Fruit fly (Drosophila melanogaster) whole organism, pupa: ENCODE results near the gene Taf10b.
A peak's percentile ranks its signal among the peaks of the same experiment; 100 is the strongest.

Experiments
- CG10348 ChIP-seq: fragments of 200-800 bp; sonication (Bioruptor generic); IDR thresholded peaks from 2 replicates; pipeline ENCODE4 v1.3.6; 2022; ENCODE audit warnings: missing biosample characterization, missing genetic modification characterization
- CG12605 ChIP-seq: fragments of 200-800 bp; sonication (Bioruptor generic); IDR thresholded peaks from 2 replicates; pipeline ENCODE4 v1.3.6; 2022; ENCODE audit warnings: missing biosample characterization, missing genetic modification characterization
- CG13204 ChIP-seq: fragments of 200-800 bp; sonication (Bioruptor generic); optimal IDR thresholded peaks from 2 replicates; lab custom pipeline; 2018; ENCODE audit warnings: missing biosample characterization, mild to moderate bottlenecking, missing genetic modification characterization, moderate library complexity
- CG14655 ChIP-seq: fragments of 200-800 bp; sonication (Bioruptor generic); optimal IDR thresholded peaks from 3 replicates; lab custom pipeline; 2017; ENCODE audit warnings: mild to moderate bottlenecking, missing biosample characterization, missing genetic modification reagents, missing genetic modification characterization
- CG15710 ChIP-seq: fragments of 200-800 bp; sonication (Bioruptor generic); optimal IDR thresholded peaks from 2 replicates; lab custom pipeline; 2018; ENCODE audit warnings: missing biosample characterization, mild to moderate bottlenecking, missing genetic modification characterization, moderate library complexity
- CG17806 ChIP-seq: fragments of 200-800 bp; sonication (Bioruptor generic); optimal IDR thresholded peaks from 2 replicates; lab custom pipeline; 2018; ENCODE audit warnings: missing biosample characterization, mild to moderate bottlenecking, missing genetic modification characterization, moderate library complexity
- CG32121 ChIP-seq: fragments of 200-800 bp; sonication (Bioruptor generic); IDR thresholded peaks from 2 replicates; pipeline ENCODE4 v1.3.6; 2022; ENCODE audit warnings: missing biosample characterization, missing genetic modification characterization
- CG34367 ChIP-seq: fragments of 200-800 bp; sonication (Bioruptor generic); optimal IDR thresholded peaks from 2 replicates; lab custom pipeline; 2018; ENCODE audit warnings: missing biosample characterization, mild to moderate bottlenecking, missing genetic modification characterization
- CG4496 ChIP-seq: fragments of 200-800 bp; sonication (Bioruptor generic); IDR thresholded peaks from 3 replicates; pipeline ENCODE4 v1.3.6; 2022; ENCODE audit warnings: missing biosample characterization, missing genetic modification characterization
- CG8159 ChIP-seq: fragments of 200-800 bp; sonication (Bioruptor generic); optimal IDR thresholded peaks from 3 replicates; lab custom pipeline; 2018; ENCODE audit warnings: missing biosample characterization, mild to moderate bottlenecking, missing genetic modification characterization, moderate library complexity
- CG8301 ChIP-seq: fragments of 200-800 bp; sonication (Bioruptor generic); optimal IDR thresholded peaks from 2 replicates; lab custom pipeline; 2018; ENCODE audit warnings: missing biosample characterization, mild to moderate bottlenecking, missing genetic modification characterization
- CG9948 ChIP-seq: fragments of 200-800 bp; sonication (Bioruptor generic); optimal IDR thresholded peaks from 2 replicates; lab custom pipeline; 2018; ENCODE audit warnings: missing biosample characterization, mild to moderate bottlenecking, missing genetic modification characterization, moderate library complexity
- D1 ChIP-seq: fragments of 200-800 bp; sonication (Bioruptor generic); optimal IDR thresholded peaks from 2 replicates; lab custom pipeline; 2018; ENCODE audit warnings: missing biosample characterization, mild to moderate bottlenecking, missing genetic modification characterization, moderate library complexity
- EcR ChIP-seq: fragments of 200-800 bp; sonication (Bioruptor generic); optimal IDR thresholded peaks from 3 replicates; lab custom pipeline; 2019; ENCODE audit warnings: missing biosample characterization, missing genetic modification characterization, mild to moderate bottlenecking, moderate library complexity, missing genetic modification reagents
- Ets98B ChIP-seq: fragments of 200-800 bp; sonication (Bioruptor generic); IDR thresholded peaks from 2 replicates; pipeline ENCODE4 v1.3.6; 2022; ENCODE audit warnings: missing biosample characterization, missing genetic modification characterization
- Pif1A ChIP-seq: fragments of 200-800 bp; sonication (Bioruptor generic); optimal IDR thresholded peaks from 3 replicates; lab custom pipeline; 2016; ENCODE audit warnings: missing biosample characterization, missing genetic modification characterization
- Pif1B ChIP-seq: fragments of 200-800 bp; sonication (Bioruptor generic); optimal IDR thresholded peaks from 3 replicates; lab custom pipeline; 2016; ENCODE audit warnings: missing biosample characterization, missing genetic modification characterization
- Snoo ChIP-seq: fragments of 200-800 bp; sonication (Bioruptor generic); optimal IDR thresholded peaks from 3 replicates; lab custom pipeline; 2017; ENCODE audit warnings: missing biosample characterization, mild to moderate bottlenecking, missing genetic modification characterization, inconsistent platforms
- fd96Ca ChIP-seq: fragments of 200-800 bp; sonication (Bioruptor generic); IDR thresholded peaks from 3 replicates; pipeline ENCODE4 v1.3.6; 2022; ENCODE audit warnings: missing biosample characterization, missing genetic modification characterization
- gl ChIP-seq: fragments of 200-800 bp; sonication (Bioruptor generic); optimal IDR thresholded peaks from 2 replicates; lab custom pipeline; 2018; ENCODE audit warnings: missing biosample characterization, mild to moderate bottlenecking, missing genetic modification characterization
- rn ChIP-seq: fragments of 200-800 bp; sonication (Bioruptor generic); IDR thresholded peaks from 2 replicates; pipeline ENCODE4 v1.3.6; 2022; ENCODE audit warnings: missing biosample characterization, missing genetic modification characterization

The Taf10b gene

dm6 chr2L:2751085-2751710 lies 16.4 kb downstream of the Taf10b start:
- TF ChIP-seq Pif1A, result no peak
- no peak for TF ChIP-seq CG4496 (GFP tag; lab: Robert Waterston, UW)
- TF ChIP-seq gl, result no peak
- no peak for TF ChIP-seq CG9948 (tag; lab: Kevin White, UChicago)
- TF ChIP-seq rn (GFP tag; lab: Robert Waterston, UW), result no peak
- no peak for TF ChIP-seq CG17806 (tag; lab: Kevin White, UChicago)
- no peak for TF ChIP-seq D1 (tag; lab: Kevin White, UChicago)
- no peak for TF ChIP-seq CG8301 (tag; lab: Kevin White, UChicago)
- TF ChIP-seq CG15710 (tag; lab: Kevin White, UChicago), result no peak
- peak; percentile 52 for TF ChIP-seq EcR (GFP tag; lab: Kevin White, UChicago)
- peak; percentile 87 for TF ChIP-seq CG13204 (GFP tag; lab: Kevin White, UChicago)
- no peak for TF ChIP-seq CG32121 (GFP tag; lab: Robert Waterston, UW)
- no peak for TF ChIP-seq CG34367 (tag; lab: Kevin White, UChicago)
- TF ChIP-seq, all 21 proteins: peak for 2

- no peak for TF ChIP-seq rn (GFP tag; lab: Robert Waterston, UW)
- no peak for TF ChIP-seq gl
- no peak for TF ChIP-seq CG12605 (GFP tag; lab: Robert Waterston, UW)
- no peak for TF ChIP-seq EcR (GFP tag; lab: Kevin White, UChicago)
- no peak for TF ChIP-seq fd96Ca (GFP tag; lab: Robert Waterston, UW)
- TF ChIP-seq CG4496 (GFP tag; lab: Robert Waterston, UW), result no peak
- TF ChIP-seq Pif1B (GFP tag; lab: Kevin White, UChicago), result peak; percentile 41
- no peak for TF ChIP-seq CG10348
- TF ChIP-seq CG8301 (tag; lab: Kevin White, UChicago), result peak; percentile 86
- no peak for TF ChIP-seq CG32121 (GFP tag; lab: Robert Waterston, UW)
- peak; percentile 88 for TF ChIP-seq CG14655 (GFP tag; lab: Kevin White, UChicago)
- TF ChIP-seq Ets98B, result no peak
- no peak for TF ChIP-seq D1 (tag; lab: Kevin White, UChicago)
- TF ChIP-seq CG15710 (tag; lab: Kevin White, UChicago), result peak; percentile 22
- TF ChIP-seq CG9948 (tag; lab: Kevin White, UChicago), result peak; percentile 67
- TF ChIP-seq CG17806 (tag; lab: Kevin White, UChicago), result peak; percentile 49
- no peak for TF ChIP-seq CG13204 (GFP tag; lab: Kevin White, UChicago)
- TF ChIP-seq Snoo (tag; lab: Kevin White, UChicago), result peak; percentile 19
- TF ChIP-seq CG8159, result peak; percentile 41
- TF ChIP-seq CG34367 (tag; lab: Kevin White, UChicago), result peak; percentile 7
- peak; percentile 47 for TF ChIP-seq Pif1A
Observed at dm6 chr2L:2750337-2751084, 17.1 kb downstream of the Taf10b start.

dm6 chr2L:2749144-2749766 lies 18.4 kb downstream of the Taf10b start:
- TF ChIP-seq CG13204 (GFP tag; lab: Kevin White, UChicago), result peak; percentile 57
- no peak for TF ChIP-seq CG4496 (GFP tag; lab: Robert Waterston, UW)

dm6 chr2L:2748480-2749143 lies 19.0 kb downstream of the Taf10b start:
- peak; percentile 58 for TF ChIP-seq rn (GFP tag; lab: Robert Waterston, UW)
- no peak for TF ChIP-seq CG13204 (GFP tag; lab: Kevin White, UChicago)
- TF ChIP-seq CG15710 (tag; lab: Kevin White, UChicago), result peak; percentile 88
- TF ChIP-seq CG34367 (tag; lab: Kevin White, UChicago), result peak; percentile 64
- TF ChIP-seq CG8301 (tag; lab: Kevin White, UChicago), result peak; percentile 63
- TF ChIP-seq CG4496 (GFP tag; lab: Robert Waterston, UW), result peak; percentile 87
- peak; percentile 75 for TF ChIP-seq CG17806 (tag; lab: Kevin White, UChicago)
- TF ChIP-seq D1 (tag; lab: Kevin White, UChicago), result no peak
- peak; percentile 52 for TF ChIP-seq gl
- no peak for TF ChIP-seq CG14655 (GFP tag; lab: Kevin White, UChicago)
- TF ChIP-seq CG12605 (GFP tag; lab: Robert Waterston, UW), result peak; percentile 56
- peak; percentile 82 for TF ChIP-seq CG9948 (tag; lab: Kevin White, UChicago)
- peak; percentile 81 for TF ChIP-seq Ets98B
- peak; percentile 87 for TF ChIP-seq fd96Ca (GFP tag; lab: Robert Waterston, UW)
- TF ChIP-seq Pif1A, result no peak
- TF ChIP-seq Snoo (tag; lab: Kevin White, UChicago), result peak; percentile 85
- peak; percentile 76; the same call in 1 of the 2 replicates for TF ChIP-seq CG32121 (GFP tag; lab: Robert Waterston, UW)
- TF ChIP-seq Pif1B (GFP tag; lab: Kevin White, UChicago), result no peak
- TF ChIP-seq EcR (GFP tag; lab: Kevin White, UChicago), result peak; percentile 56
- 0 out of 2 replicates have a peak, but pooled peaks have one; percentile 13 for TF ChIP-seq CG10348
- TF ChIP-seq CG8159, result peak; percentile 91
